Worm (Caenorhabditis elegans): ENCODE measurements around the gene F44E2.8.

- peak; percentile 55 for TF ChIP-seq dao-5 (tag; optimal IDR thresholded peaks at IDR 0.05)
- peak; percentile 56 for TF ChIP-seq him-1 (tag; optimal IDR thresholded peaks at IDR 0.05)
These were observed 47.5 kb downstream of the F44E2.8 start for ce11 chrIII:8801864-8802818.

All from whole organism, L4/young adult.